Worm (Caenorhabditis elegans) whole organism, L2 larva: ENCODE measurements around the gene srbc-60.

Source experiments
- blmp-1 ChIP-seq: sonication (generic microtip); optimal IDR thresholded peaks from 2 replicates; lab custom pipeline; 2017; ENCODE audit warnings: missing genetic modification characterization, mild to moderate bottlenecking, missing compliant biosample characterization, antibody characterized with exemption, moderate library complexity; ENCODE audit not compliant: insufficient read depth
- elt-1 ChIP-seq: fragments of 150-350 bp; optimal IDR thresholded peaks from 2 replicates; lab custom pipeline; 2014; ENCODE audit warnings: missing biosample characterization, missing genetic modification characterization
- nhr-10 ChIP-seq: sonication (generic microtip); optimal IDR thresholded peaks from 2 replicates; lab custom pipeline; 2017; ENCODE audit warnings: missing biosample characterization, missing genetic modification characterization
- nhr-237 ChIP-seq: fragments of 150-350 bp; optimal IDR thresholded peaks from 2 replicates; lab custom pipeline; 2014; ENCODE audit warnings: missing biosample characterization, missing genetic modification characterization
- skn-1 ChIP-seq: sonication (generic microtip); optimal IDR thresholded peaks from 2 replicates; lab custom pipeline; 2017; ENCODE audit warnings: missing biosample characterization, missing genetic modification characterization
- ztf-11 ChIP-seq: sonication (generic microtip); optimal IDR thresholded peaks from 2 replicates; lab custom pipeline; 2017; ENCODE audit warnings: missing biosample characterization, missing genetic modification characterization

DNA sequence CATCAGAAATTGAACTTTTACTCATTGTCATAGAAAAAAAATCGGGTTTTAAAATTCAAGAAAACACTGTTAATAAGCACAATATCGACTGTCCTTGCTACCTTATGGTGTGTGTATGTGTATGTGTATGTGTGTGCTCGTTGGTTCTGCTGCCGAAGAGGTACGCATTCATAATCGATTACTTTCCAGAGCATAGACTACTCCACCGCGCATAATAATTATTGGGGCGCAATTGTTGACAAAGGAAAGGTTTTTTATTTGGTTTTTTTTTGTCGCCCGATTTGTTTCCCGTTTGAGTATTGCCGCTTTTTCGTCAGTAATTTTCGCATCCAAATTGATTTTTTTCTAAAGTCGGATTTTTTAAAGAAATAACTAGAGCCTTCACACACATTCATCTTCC is 18.9 kb upstream of the srbc-60 start, which contains the start of gene C05E4.15:
- no peak for TF ChIP-seq elt-1
- TF ChIP-seq blmp-1 (tag; lab: Kevin White, UChicago) = no peak
- no peak for TF ChIP-seq skn-1 (tag; lab: Kevin White, UChicago)
- TF ChIP-seq nhr-237 (tag; lab: Kevin White, UChicago) = no peak
- TF ChIP-seq ztf-11 (tag; lab: Kevin White, UChicago) = no peak
- TF ChIP-seq nhr-10 = no peak
